Fruit fly (Drosophila melanogaster) whole organism: Measurements from ENCODE around the gene Rbbp5.

ENCODE experiments used
- CG8478 ChIP-seq: fragments of >200 bp; optimal IDR thresholded peaks from 2 replicates; lab custom pipeline; 2018; ENCODE audit warnings: inconsistent platforms
- Dll ChIP-seq: fragments of >200 bp; optimal IDR thresholded peaks from 2 replicates; lab custom pipeline; 2017
- EcR ChIP-seq, 2 experiments: fragments of >200 bp; optimal IDR thresholded peaks; 2 replicates each; lab custom pipeline; 2017; ENCODE audit warnings: missing biosample characterization in 2 of 2, missing genetic modification characterization in 2 of 2, missing genetic modification reagents in 2 of 2
- pan ChIP-seq: fragments of >200 bp; optimal IDR thresholded peaks from 2 replicates; lab custom pipeline; 2017
- psq ChIP-seq: fragments of >200 bp; optimal IDR thresholded peaks from 2 replicates; lab custom pipeline; 2017
- usp ChIP-seq: fragments of >200 bp; optimal IDR thresholded peaks from 2 replicates; lab custom pipeline; 2017; ENCODE audit warnings: missing biosample characterization, missing genetic modification characterization, mixed read lengths

The Rbbp5 gene

dm6 chr3L:20353726-20354332, 6.1 kb upstream of the Rbbp5 start:
- TF ChIP-seq Dll (lab: Kevin White, UChicago), result no peak
- no peak for TF ChIP-seq EcR (GFP tag; optimal IDR thresholded peaks at IDR 0.05; lab: Kevin White, UChicago)
- no peak for TF ChIP-seq CG8478
- no peak for TF ChIP-seq usp
- TF ChIP-seq pan (lab: Kevin White, UChicago), result no peak
- TF ChIP-seq psq, result no peak

- no peak for TF ChIP-seq Dll (lab: Kevin White, UChicago)
- no peak for TF ChIP-seq pan (lab: Kevin White, UChicago)
- TF ChIP-seq psq, result no peak
- no peak for TF ChIP-seq CG8478
- no peak for TF ChIP-seq EcR (GFP tag; optimal IDR thresholded peaks at IDR 0.05; lab: Kevin White, UChicago)
- no peak for TF ChIP-seq usp
Observed at dm6 chr3L:20353149-20353548, 5.4 kb upstream of the Rbbp5 start, which contains the start of gene CG5618. TSS of gene CG5618 (plus strand) at chr3L:20353449.

dm6 chr3L:20349333-20349924, 1.7 kb upstream of the Rbbp5 start:
- TF ChIP-seq Dll (lab: Kevin White, UChicago) (no peak), pan (lab: Kevin White, UChicago) (no peak), EcR (GFP tag; optimal IDR thresholded peaks at IDR 0.05; lab: Kevin White, UChicago) (peak in 1 of 2 experiments; percentile 85), CG8478 (no peak)

dm6 chr3L:20348581-20349093, 895 bp upstream of the Rbbp5 start:
- TF ChIP-seq EcR (GFP tag; optimal IDR thresholded peaks at IDR 0.05; lab: Kevin White, UChicago), result peak in 1 of 2 experiments; percentile 10
- no peak for TF ChIP-seq CG8478

dm6 chr3L:20342334-20342733, 5.4 kb downstream of the Rbbp5 start, which contains the start of gene Spn77Bc:
TSS of gene Spn77Bc (plus strand) at chr3L:20342634.
- no peak for TF ChIP-seq Dll (lab: Kevin White, UChicago)
- TF ChIP-seq EcR (GFP tag; optimal IDR thresholded peaks at IDR 0.05; lab: Kevin White, UChicago), result no peak
- no peak for TF ChIP-seq usp
- no peak for TF ChIP-seq psq
- TF ChIP-seq CG8478, result no peak
- no peak for TF ChIP-seq pan (lab: Kevin White, UChicago)

- TF ChIP-seq Dll (lab: Kevin White, UChicago), result no peak
- TF ChIP-seq usp, result no peak
- TF ChIP-seq EcR (GFP tag; optimal IDR thresholded peaks at IDR 0.05; lab: Kevin White, UChicago), result no peak
- TF ChIP-seq pan (lab: Kevin White, UChicago), result no peak
- TF ChIP-seq CG8478, result no peak
- no peak for TF ChIP-seq psq
Observed at dm6 chr3L:20320652-20321051, 27.1 kb downstream of the Rbbp5 start, which contains the start of gene Spn77Bb. TSS of gene Spn77Bb (plus strand) at chr3L:20320952.

- TF ChIP-seq pan (lab: Kevin White, UChicago), result no peak
- no peak for TF ChIP-seq EcR (GFP tag; optimal IDR thresholded peaks at IDR 0.05; lab: Kevin White, UChicago)
- no peak for TF ChIP-seq usp
- TF ChIP-seq psq, result no peak
- TF ChIP-seq Dll (lab: Kevin White, UChicago), result no peak
- TF ChIP-seq CG8478, result no peak
Observed at dm6 chr3L:20320044-20320443, 27.7 kb downstream of the Rbbp5 start.

- TF ChIP-seq CG8478, result no peak
- no peak for TF ChIP-seq EcR (GFP tag; optimal IDR thresholded peaks at IDR 0.05; lab: Kevin White, UChicago)
- no peak for TF ChIP-seq Dll (lab: Kevin White, UChicago)
- no peak for TF ChIP-seq usp
- no peak for TF ChIP-seq psq
- no peak for TF ChIP-seq pan (lab: Kevin White, UChicago)
Observed at dm6 chr3L:20317751-20318150, 30.0 kb downstream of the Rbbp5 start.

- TF ChIP-seq pan (lab: Kevin White, UChicago), result no peak
- no peak for TF ChIP-seq psq
- TF ChIP-seq CG8478, result no peak
- TF ChIP-seq Dll (lab: Kevin White, UChicago), result no peak
- no peak for TF ChIP-seq usp
- no peak for TF ChIP-seq EcR (GFP tag; optimal IDR thresholded peaks at IDR 0.05; lab: Kevin White, UChicago)
Observed at dm6 chr3L:20316956-20317589, 30.7 kb downstream of the Rbbp5 start, which contains the start of gene Spn77Ba. TSS of gene Spn77Ba (plus strand) at chr3L:20317190.

dm6 chr3L:20313469-20313868, 34.3 kb downstream of the Rbbp5 start, which contains the start of gene alphaSnap:
TSS of gene alphaSnap (plus strand) at chr3L:20313632.
- no peak for TF ChIP-seq psq
- TF ChIP-seq pan (lab: Kevin White, UChicago), result no peak

dm6 chr3L:20309758-20310733, 37.7 kb downstream of the Rbbp5 start:
- TF ChIP-seq CG8478 (no peak), psq (no peak), usp (no peak), EcR (GFP tag; optimal IDR thresholded peaks at IDR 0.05; lab: Kevin White, UChicago) (no peak), pan (lab: Kevin White, UChicago) (no peak), Dll (lab: Kevin White, UChicago) (no peak)
